Worm (Caenorhabditis elegans): ENCODE data around the gene T28C6.7.

ce11 chrIV:8827500-8827899, at the start of gene T28C6.7:
- TF ChIP-seq ces-1 (GFP tag; optimal IDR thresholded peaks at IDR 0.05): no peak
- TF ChIP-seq pha-4 (tag; optimal IDR thresholded peaks at IDR 0.05): no peak
- no peak for TF ChIP-seq nhr-2 (tag; optimal IDR thresholded peaks at IDR 0.05)
